Worm (Caenorhabditis elegans) whole organism, late embryonic: ENCODE data around the gene C34C12.2.
A peak's percentile ranks its signal among the peaks of the same experiment; 100 is the strongest.

ENCODE experiments used
- C08G9.2 ChIP-seq: sonication (generic microtip); optimal IDR thresholded peaks from 2 replicates; lab custom pipeline; 2016; ENCODE audit warnings: mild to moderate bottlenecking, missing genetic modification characterization, moderate library complexity, missing compliant biosample characterization
- F13H6.1 ChIP-seq: sonication (generic microtip); optimal IDR thresholded peaks from 2 replicates; lab custom pipeline; 2016; ENCODE audit warnings: missing genetic modification characterization, missing compliant biosample characterization
- K09A11.1 ChIP-seq: sonication (generic microtip); optimal IDR thresholded peaks from 2 replicates; lab custom pipeline; 2017; ENCODE audit warnings: antibody characterized with exemption, mild to moderate bottlenecking, missing genetic modification characterization, missing compliant biosample characterization; ENCODE audit not compliant: insufficient read depth
- T23F11.4 ChIP-seq: fragments of 200-800 bp; sonication (Bioruptor generic); optimal IDR thresholded peaks from 2 replicates; lab custom pipeline; 2018; ENCODE audit warnings: mild to moderate bottlenecking, missing genetic modification characterization, missing compliant biosample characterization
- Y22D7AL.16 ChIP-seq: sonication (generic microtip); optimal IDR thresholded peaks from 2 replicates; lab custom pipeline; 2016; ENCODE audit warnings: missing genetic modification characterization, missing compliant biosample characterization
- ahr-1 ChIP-seq: sonication (generic microtip); optimal IDR thresholded peaks from 2 replicates; lab custom pipeline; 2016; ENCODE audit warnings: missing genetic modification characterization, missing compliant biosample characterization
- ama-1 ChIP-seq: fragments of 150-350 bp; optimal IDR thresholded peaks from 2 replicates; lab custom pipeline; 2014
- ceh-14 ChIP-seq: sonication (generic microtip); optimal IDR thresholded peaks from 2 replicates; lab custom pipeline; 2016; ENCODE audit warnings: missing genotype, missing genetic modification characterization, missing compliant biosample characterization
- ceh-18 ChIP-seq: sonication (generic microtip); optimal IDR thresholded peaks from 2 replicates; lab custom pipeline; 2016; ENCODE audit warnings: missing genetic modification characterization, missing compliant biosample characterization
- ceh-2 ChIP-seq: sonication (generic microtip); optimal IDR thresholded peaks from 2 replicates; lab custom pipeline; 2016; ENCODE audit warnings: missing genotype, missing genetic modification characterization, missing compliant biosample characterization
- ceh-30 ChIP-seq: fragments of 150-350 bp; optimal IDR thresholded peaks from 2 replicates; lab custom pipeline; 2014; ENCODE audit warnings: missing biosample characterization, missing genetic modification characterization
- ceh-31 ChIP-seq: sonication (generic microtip); optimal IDR thresholded peaks from 2 replicates; lab custom pipeline; 2016; ENCODE audit warnings: missing genetic modification characterization, missing compliant biosample characterization
- ceh-34 ChIP-seq: sonication (generic microtip); optimal IDR thresholded peaks from 2 replicates; lab custom pipeline; 2016; ENCODE audit warnings: mild to moderate bottlenecking, missing genetic modification characterization, missing compliant biosample characterization
- ceh-45 ChIP-seq: fragments of 200-800 bp; sonication (Bioruptor generic); IDR thresholded peaks from 2 replicates; pipeline ENCODE4 v1.3.6; 2022; ENCODE audit warnings: missing genetic modification reagents, missing genetic modification characterization, missing compliant biosample characterization
- che-1 ChIP-seq: sonication (generic microtip); optimal IDR thresholded peaks from 2 replicates; lab custom pipeline; 2016; ENCODE audit warnings: mild to moderate bottlenecking, missing genetic modification characterization, missing compliant biosample characterization
- dve-1 ChIP-seq: sonication (generic microtip); optimal IDR thresholded peaks from 2 replicates; lab custom pipeline; 2017; ENCODE audit warnings: antibody characterized with exemption, mild to moderate bottlenecking, missing genetic modification characterization, missing compliant biosample characterization
- elt-2 ChIP-seq: sonication (generic microtip); optimal IDR thresholded peaks from 2 replicates; lab custom pipeline; 2016; ENCODE audit warnings: missing genetic modification reagents, missing genetic modification characterization, missing compliant biosample characterization
- eyg-1 ChIP-seq: sonication (generic microtip); optimal IDR thresholded peaks from 2 replicates; lab custom pipeline; 2016; ENCODE audit warnings: missing genotype, missing genetic modification characterization, missing compliant biosample characterization
- fkh-6 ChIP-seq: sonication (generic microtip); optimal IDR thresholded peaks from 2 replicates; lab custom pipeline; 2016; ENCODE audit warnings: missing genetic modification characterization, missing compliant biosample characterization
- gmeb-2 ChIP-seq: sonication (generic microtip); optimal IDR thresholded peaks from 2 replicates; lab custom pipeline; 2016; ENCODE audit warnings: missing genetic modification characterization, inconsistent platforms, missing compliant biosample characterization
- hlh-15 ChIP-seq: sonication (generic microtip); optimal IDR thresholded peaks from 2 replicates; lab custom pipeline; 2016; ENCODE audit warnings: missing genetic modification characterization, missing compliant biosample characterization
- hlh-6 ChIP-seq: sonication (generic microtip); optimal IDR thresholded peaks from 2 replicates; lab custom pipeline; 2016; ENCODE audit warnings: missing genotype, missing genetic modification characterization, missing compliant biosample characterization
- lin-11 ChIP-seq: fragments of 200-800 bp; sonication (Bioruptor generic); optimal IDR thresholded peaks from 2 replicates; lab custom pipeline; 2018; ENCODE audit warnings: mild to moderate bottlenecking, missing genetic modification characterization, missing compliant biosample characterization
- madf-2 ChIP-seq: sonication (generic microtip); optimal IDR thresholded peaks from 2 replicates; lab custom pipeline; 2017; ENCODE audit warnings: missing genetic modification characterization, missing compliant biosample characterization
- mec-3 ChIP-seq: sonication (generic microtip); optimal IDR thresholded peaks from 2 replicates; lab custom pipeline; 2016; ENCODE audit warnings: borderline replicate concordance, missing genetic modification characterization, missing compliant biosample characterization
- nfya-1 ChIP-seq: sonication (generic microtip); optimal IDR thresholded peaks from 2 replicates; lab custom pipeline; 2017; ENCODE audit warnings: missing genetic modification characterization, mild to moderate bottlenecking, missing compliant biosample characterization, antibody characterized with exemption, moderate library complexity
- nhr-232 ChIP-seq: sonication (generic microtip); optimal IDR thresholded peaks from 2 replicates; lab custom pipeline; 2016; ENCODE audit warnings: missing genetic modification characterization, missing compliant biosample characterization
- npax-4 ChIP-seq: sonication (generic microtip); optimal IDR thresholded peaks from 2 replicates; lab custom pipeline; 2016; ENCODE audit warnings: missing genetic modification characterization, missing compliant biosample characterization
- odd-2 ChIP-seq: sonication (generic microtip); optimal IDR thresholded peaks from 2 replicates; lab custom pipeline; 2017; ENCODE audit warnings: antibody characterized with exemption, mild to moderate bottlenecking, missing genetic modification characterization, missing compliant biosample characterization
- pat-9 ChIP-seq: fragments of 200-800 bp; sonication (Bioruptor generic); optimal IDR thresholded peaks from 2 replicates; lab custom pipeline; 2018; ENCODE audit warnings: mild to moderate bottlenecking, missing genetic modification characterization, moderate library complexity, missing compliant biosample characterization
- pha-2 ChIP-seq: sonication (generic microtip); optimal IDR thresholded peaks from 2 replicates; lab custom pipeline; 2017; ENCODE audit warnings: mild to moderate bottlenecking, missing genetic modification characterization, missing compliant biosample characterization
- pha-4 ChIP-seq: fragments of 150-350 bp; optimal IDR thresholded peaks from 2 replicates; lab custom pipeline; 2018; ENCODE audit warnings: missing biosample characterization, missing genetic modification reagents, missing genetic modification characterization
- pqm-1 ChIP-seq: sonication (generic microtip); optimal IDR thresholded peaks from 2 replicates; lab custom pipeline; 2016; ENCODE audit warnings: missing genetic modification characterization, missing compliant biosample characterization
- pros-1 ChIP-seq: fragments of 150-350 bp; optimal IDR thresholded peaks from 2 replicates; lab custom pipeline; 2014; ENCODE audit warnings: missing biosample characterization, missing genetic modification reagents, missing genetic modification characterization
- ref-2 ChIP-seq: sonication (generic microtip); optimal IDR thresholded peaks from 2 replicates; lab custom pipeline; 2016; ENCODE audit warnings: missing genetic modification characterization, missing compliant biosample characterization
- rnt-1 ChIP-seq: sonication (generic microtip); optimal IDR thresholded peaks from 2 replicates; lab custom pipeline; 2016; ENCODE audit warnings: missing genetic modification characterization, missing compliant biosample characterization
- sdc-2 ChIP-seq: sonication (generic microtip); optimal IDR thresholded peaks from 2 replicates; lab custom pipeline; 2016; ENCODE audit warnings: missing genotype, missing genetic modification characterization, missing compliant biosample characterization
- syd-9 ChIP-seq: sonication (generic microtip); optimal IDR thresholded peaks from 2 replicates; lab custom pipeline; 2016; ENCODE audit warnings: mild to moderate bottlenecking, missing genetic modification characterization, moderate library complexity, missing compliant biosample characterization
- tbx-2 ChIP-seq: sonication (generic microtip); optimal IDR thresholded peaks from 2 replicates; lab custom pipeline; 2016; ENCODE audit warnings: missing genetic modification characterization, missing compliant biosample characterization
- unc-42 ChIP-seq: sonication (generic microtip); optimal IDR thresholded peaks from 2 replicates; lab custom pipeline; 2016; ENCODE audit warnings: missing genotype, missing genetic modification characterization, missing compliant biosample characterization
- unc-55 ChIP-seq: sonication (generic microtip); optimal IDR thresholded peaks from 2 replicates; lab custom pipeline; 2017; ENCODE audit warnings: missing biosample characterization, missing genetic modification reagents, missing genetic modification characterization
- zip-5 ChIP-seq: sonication (generic microtip); optimal IDR thresholded peaks from 2 replicates; lab custom pipeline; 2016; ENCODE audit warnings: missing genetic modification characterization, missing compliant biosample characterization
- ztf-16 ChIP-seq: sonication (generic microtip); optimal IDR thresholded peaks from 2 replicates; lab custom pipeline; 2017; ENCODE audit warnings: missing genetic modification characterization, missing compliant biosample characterization

The C34C12.2 gene

DNA sequence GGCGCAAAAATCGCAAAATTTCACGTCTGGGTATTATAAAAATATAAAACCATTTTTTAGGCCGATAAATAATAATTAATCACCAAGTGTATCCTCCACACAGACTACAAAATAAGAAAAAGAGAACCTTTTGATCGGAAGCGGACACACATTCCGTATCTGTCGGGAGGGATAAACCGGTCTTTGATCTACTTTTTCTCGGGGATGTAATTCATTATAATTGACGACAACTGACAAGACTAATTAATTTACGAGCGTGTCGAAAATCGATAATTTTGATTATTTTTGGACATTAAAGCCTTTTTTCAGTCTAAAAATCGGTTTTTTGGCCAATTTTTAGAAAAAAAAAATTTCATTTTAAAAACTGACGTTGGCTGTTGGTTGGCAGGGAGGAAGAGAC lies 16.8 kb downstream of the C34C12.2 start:
- no peak for TF ChIP-seq fkh-6
- TF ChIP-seq unc-55 (GFP tag; lab: Kevin White, UChicago) = peak; percentile 80
- no peak for TF ChIP-seq pqm-1 (tag; lab: Kevin White, UChicago)
- no peak for TF ChIP-seq nhr-232 (tag; lab: Kevin White, UChicago)
- TF ChIP-seq madf-2 = no peak

ce11 chrIII:3470973-3471372 lies 17.4 kb downstream of the C34C12.2 start:
- no peak for TF ChIP-seq ref-2 (tag; lab: Kevin White, UChicago)
- no peak for TF ChIP-seq ceh-45
- TF ChIP-seq ceh-34 (tag; lab: Kevin White, UChicago) = no peak
- TF ChIP-seq gmeb-2 (tag; lab: Kevin White, UChicago) = no peak
- TF ChIP-seq ceh-2 (tag; lab: Kevin White, UChicago) = no peak
- TF ChIP-seq ama-1 (lab: Kevin White, UChicago) = no peak
- no peak for TF ChIP-seq tbx-2 (tag; lab: Kevin White, UChicago)
- no peak for TF ChIP-seq hlh-6 (tag; lab: Kevin White, UChicago)
- no peak for TF ChIP-seq Y22D7AL.16
- TF ChIP-seq ceh-14 = no peak
- no peak for TF ChIP-seq che-1
- TF ChIP-seq odd-2 (tag; lab: Kevin White, UChicago) = no peak
- TF ChIP-seq eyg-1 = no peak
- no peak for TF ChIP-seq pqm-1 (tag; lab: Kevin White, UChicago)
- no peak for TF ChIP-seq pha-4 (tag; lab: Kevin White, UChicago)
- TF ChIP-seq pat-9 (tag; lab: Kevin White, UChicago) = no peak
- TF ChIP-seq lin-11 (tag; lab: Kevin White, UChicago) = no peak
- no peak for TF ChIP-seq mec-3 (tag; lab: Kevin White, UChicago)

DNA sequence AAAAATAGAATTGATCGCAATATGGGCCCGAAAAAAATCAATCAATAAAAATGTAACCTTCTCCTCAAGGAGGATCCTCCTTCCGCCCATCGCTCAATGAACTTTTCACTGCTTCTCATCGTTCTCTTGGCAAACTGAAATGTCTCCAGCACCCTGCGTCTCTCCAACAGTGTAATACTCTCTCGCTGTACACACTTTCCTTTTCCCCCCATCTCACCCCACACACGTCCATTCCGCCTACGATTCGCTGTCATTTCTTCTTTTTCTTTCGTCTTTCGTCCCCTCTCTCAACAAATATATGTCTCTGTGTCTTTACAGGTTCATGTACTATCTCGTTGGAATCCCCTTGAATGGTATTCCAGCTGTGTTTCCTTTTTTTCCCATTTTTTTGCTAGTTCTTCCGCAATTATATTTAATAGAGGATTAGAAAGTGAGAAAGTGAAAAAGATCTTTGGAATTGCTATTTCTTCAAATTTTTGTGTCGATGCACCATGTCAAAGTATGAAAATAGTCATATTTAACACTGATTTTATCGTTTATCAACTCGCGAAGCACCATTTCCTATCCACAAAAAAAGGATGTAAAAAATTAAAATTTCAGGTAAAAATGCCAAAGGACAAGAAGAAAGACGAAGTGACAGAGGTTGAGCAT lies 17.9 kb downstream of the C34C12.2 start, which contains the start of gene rsu-1:
Gene rsu-1, plus strand, starts transcription at position 601 of the 651 bp plus-strand sequence.
- no peak for TF ChIP-seq hlh-6 (tag; lab: Kevin White, UChicago)
- TF ChIP-seq hlh-15 (tag; lab: Kevin White, UChicago) = no peak
- TF ChIP-seq ceh-18 (tag; lab: Kevin White, UChicago) = peak; percentile 64
- TF ChIP-seq F13H6.1 (tag; lab: Kevin White, UChicago) = peak; percentile 41
- no peak for TF ChIP-seq npax-4
- no peak for TF ChIP-seq Y22D7AL.16
- TF ChIP-seq syd-9 = no peak
- TF ChIP-seq sdc-2 = peak; percentile 48
- TF ChIP-seq ceh-31 (tag; lab: Kevin White, UChicago) = peak; percentile 64
- TF ChIP-seq ama-1 (lab: Kevin White, UChicago) = no peak
- TF ChIP-seq ceh-2 (tag; lab: Kevin White, UChicago) = peak; percentile 47
- TF ChIP-seq dve-1 (tag; lab: Kevin White, UChicago) = no peak
- no peak for TF ChIP-seq mec-3 (tag; lab: Kevin White, UChicago)
- TF ChIP-seq pha-2 (tag; lab: Kevin White, UChicago) = no peak
- peak; percentile 43 for TF ChIP-seq rnt-1 (tag; lab: Kevin White, UChicago)
- TF ChIP-seq ref-2 (tag; lab: Kevin White, UChicago) = peak; percentile 71
- no peak for TF ChIP-seq lin-11 (tag; lab: Kevin White, UChicago)
- TF ChIP-seq zip-5 = no peak
- TF ChIP-seq ceh-34 (tag; lab: Kevin White, UChicago) = peak; percentile 56
- TF ChIP-seq T23F11.4 (GFP tag; lab: Kevin White, UChicago) = no peak
- peak; percentile 78 for TF ChIP-seq unc-55 (GFP tag; lab: Kevin White, UChicago)
- TF ChIP-seq che-1 = no peak
- no peak for TF ChIP-seq ceh-30 (tag; lab: Kevin White, UChicago)
- peak; percentile 74 for TF ChIP-seq tbx-2 (tag; lab: Kevin White, UChicago)
- TF ChIP-seq ahr-1 (tag; lab: Kevin White, UChicago) = no peak
- peak; percentile 82 for TF ChIP-seq nfya-1 (tag; lab: Kevin White, UChicago)
- TF ChIP-seq ztf-16 (tag; lab: Kevin White, UChicago) = no peak
- peak; percentile 7 for TF ChIP-seq elt-2 (tag; lab: Kevin White, UChicago)
- peak; percentile 16 for TF ChIP-seq unc-42 (tag; lab: Kevin White, UChicago)
- no peak for TF ChIP-seq odd-2 (tag; lab: Kevin White, UChicago)
- TF ChIP-seq C08G9.2 (tag; lab: Kevin White, UChicago) = peak; percentile 25
- TF ChIP-seq K09A11.1 = no peak
- TF ChIP-seq pros-1 (tag; lab: Kevin White, UChicago) = no peak
- peak; percentile 44 for TF ChIP-seq pat-9 (tag; lab: Kevin White, UChicago)
